Worm (Caenorhabditis elegans): ENCODE measurements around the gene his-38.

Gene his-38

ce11 chrX:7316485-7317391 is 7.1 kb upstream of the his-38 start, which contains the start of the genes spp-2 and spp-6 (continued):
- TF ChIP-seq madf-3 (GFP tag; IDR thresholded peaks at IDR 0.05) (no peak), ztf-28 (GFP tag; IDR thresholded peaks at IDR 0.05) (no peak), mes-4 (tag; optimal IDR thresholded peaks at IDR 0.05) (no peak), F57A8.1 (GFP tag; optimal IDR thresholded peaks at IDR 0.05) (no peak), ZK185.1 (tag; optimal IDR thresholded peaks at IDR 0.05; ENCODE audit: poor library complexity, severe bottlenecking) (peak; percentile 3), attf-3 (GFP tag; conservative IDR thresholded peaks at IDR 0.05) (no peak), rec-8 (tag; optimal IDR thresholded peaks at IDR 0.05) (no peak), ama-1 (optimal IDR thresholded peaks at IDR 0.05) (no peak), ama-1 (GFP tag; optimal IDR thresholded peaks at IDR 0.05) (no peak), D2030.7 (GFP tag; IDR thresholded peaks at IDR 0.05) (no peak), unc-130 (GFP tag; optimal IDR thresholded peaks at IDR 0.05) (no peak), pbrm-1 (GFP tag; IDR thresholded peaks at IDR 0.05) (no peak)

- TF ChIP-seq attf-5 (GFP tag; optimal IDR thresholded peaks at IDR 0.05) (no peak), nfyb-1 (GFP tag; IDR thresholded peaks at IDR 0.05) (0 out of 2 replicates have a peak, but pooled peaks have one; percentile 56), hlh-12 (tag; optimal IDR thresholded peaks at IDR 0.05) (no peak), dpl-1 (GFP tag; optimal IDR thresholded peaks at IDR 0.05) (no peak), snpc-1.1 (tag; optimal IDR thresholded peaks at IDR 0.05; ENCODE audit: insufficient read depth) (no peak), ets-4 (GFP tag; optimal IDR thresholded peaks at IDR 0.05) (peak; percentile 65), madf-6 (GFP tag; IDR thresholded peaks at IDR 0.05) (0 out of 2 replicates have a peak, but pooled peaks have one; percentile 5), cebp-2 (GFP tag; IDR thresholded peaks at IDR 0.05) (no peak), madf-3 (GFP tag; IDR thresholded peaks at IDR 0.05) (no peak), nhr-80 (tag; optimal IDR thresholded peaks at IDR 0.05) (peak; percentile 82), atf-7 (tag; optimal IDR thresholded peaks at IDR 0.05) (peak; percentile 20), Y79H2A.3 (GFP tag; conservative IDR thresholded peaks at IDR 0.05) (no peak), cebp-1 (GFP tag; IDR thresholded peaks at IDR 0.05) (no peak), cebp-1 (tag; optimal IDR thresholded peaks at IDR 0.05) (peak; percentile 40)
Measured at ce11 chrX:7315329-7315728, 5.7 kb upstream of the his-38 start, which contains the start of gene spp-3. Gene spp-3 (minus strand): TSS chrX:7315353.

- peak; percentile 27 for TF ChIP-seq repo-1 (tag; optimal IDR thresholded peaks at IDR 0.05)
- no peak for TF ChIP-seq madf-6 (GFP tag; IDR thresholded peaks at IDR 0.05)
- TF ChIP-seq cebp-1 (GFP tag; IDR thresholded peaks at IDR 0.05): no peak
- TF ChIP-seq cebp-1 (tag; optimal IDR thresholded peaks at IDR 0.05): no peak
- peak; percentile 3 for TF ChIP-seq tbp1 (GFP tag; optimal IDR thresholded peaks at IDR 0.05)
- TF ChIP-seq ceh-40 (GFP tag; IDR thresholded peaks at IDR 0.05): no peak
- no peak for TF ChIP-seq egl-44 (GFP tag; IDR thresholded peaks at IDR 0.05)
- 0 out of 2 replicates have a peak, but pooled peaks have one; percentile 15 for TF ChIP-seq B0336.3 (GFP tag; IDR thresholded peaks at IDR 0.05)
- no peak for TF ChIP-seq ztf-28 (GFP tag; IDR thresholded peaks at IDR 0.05)
- TF ChIP-seq nfyb-1 (GFP tag; IDR thresholded peaks at IDR 0.05): no peak
- TF ChIP-seq akir-1 (GFP tag; optimal IDR thresholded peaks at IDR 0.05): no peak
- no peak for TF ChIP-seq snpc-1.1 (tag; optimal IDR thresholded peaks at IDR 0.05; ENCODE audit: insufficient read depth)
- TF ChIP-seq nhr-80 (tag; optimal IDR thresholded peaks at IDR 0.05): peak; percentile 21
- TF ChIP-seq Y53F4B.3 (GFP tag; IDR thresholded peaks at IDR 0.05): no peak
- TF ChIP-seq chd-7 (tag; optimal IDR thresholded peaks at IDR 0.05): no peak
- no peak for TF ChIP-seq F33H1.4 (GFP tag; IDR thresholded peaks at IDR 0.05)
Measured at ce11 chrX:7314564-7314963, 4.9 kb upstream of the his-38 start.
